Worm (Caenorhabditis elegans) whole organism, young adult: ENCODE data around the gene fmil-1.

ENCODE experiments used
- B0035.1 ChIP-seq: sonication (generic microtip); optimal IDR thresholded peaks from 2 replicates; lab custom pipeline; 2016; ENCODE audit warnings: missing genetic modification characterization, mild to moderate bottlenecking, missing compliant biosample characterization, missing genotype, missing genetic modification reagents
- B0261.1 ChIP-seq: sonication (generic microtip); optimal IDR thresholded peaks from 2 replicates; lab custom pipeline; 2016; ENCODE audit warnings: mild to moderate bottlenecking, missing genetic modification characterization, moderate library complexity, missing compliant biosample characterization
- B0336.3 ChIP-seq: fragments of 200-800 bp; sonication (Bioruptor generic); IDR thresholded peaks from 2 replicates; pipeline ENCODE4 v1.3.6; 2022; ENCODE audit warnings: missing genetic modification characterization, missing compliant biosample characterization
- C17E4.6 ChIP-seq: fragments of 200-800 bp; sonication (Bioruptor generic); IDR thresholded peaks from 2 replicates; pipeline ENCODE4 v1.3.6; 2022; ENCODE audit warnings: missing genetic modification reagents, missing genetic modification characterization, missing compliant biosample characterization
- F10E7.11 ChIP-seq: sonication (generic microtip); optimal IDR thresholded peaks from 2 replicates; lab custom pipeline; 2017; ENCODE audit warnings: mild to moderate bottlenecking, missing genetic modification characterization, moderate library complexity, missing compliant biosample characterization
- F37B4.10 ChIP-seq: fragments of 200-800 bp; sonication (Bioruptor generic); IDR thresholded peaks from 2 replicates; pipeline ENCODE4 v1.3.6; 2022; ENCODE audit warnings: missing genetic modification characterization, missing compliant biosample characterization
- F57C9.4 ChIP-seq: sonication (generic microtip); optimal IDR thresholded peaks from 2 replicates; lab custom pipeline; 2017; ENCODE audit warnings: mild to moderate bottlenecking, missing genetic modification characterization, missing compliant biosample characterization
- K12H6.12 ChIP-seq: fragments of 200-800 bp; sonication (Bioruptor generic); optimal IDR thresholded peaks from 2 replicates; lab custom pipeline; 2018; ENCODE audit warnings: mild to moderate bottlenecking, missing genetic modification characterization, missing compliant biosample characterization
- Y53F4B.3 ChIP-seq: fragments of 200-800 bp; sonication (Bioruptor generic); IDR thresholded peaks from 2 replicates; pipeline ENCODE4 v1.3.6; 2022; ENCODE audit warnings: missing genetic modification reagents, missing genetic modification characterization, missing compliant biosample characterization
- athp-1 ChIP-seq: sonication (generic microtip); optimal IDR thresholded peaks from 2 replicates; lab custom pipeline; 2017; ENCODE audit warnings: mild to moderate bottlenecking, missing genetic modification characterization, missing compliant biosample characterization
- attf-5 ChIP-seq: fragments of 200-800 bp; sonication (Bioruptor generic); optimal IDR thresholded peaks from 2 replicates; lab custom pipeline; 2018; ENCODE audit warnings: mild to moderate bottlenecking, missing genetic modification characterization, missing compliant biosample characterization
- attf-6 ChIP-seq: fragments of 200-800 bp; sonication (Bioruptor generic); IDR thresholded peaks from 2 replicates; pipeline ENCODE4 v1.3.6; 2022; ENCODE audit warnings: missing genetic modification reagents, missing genetic modification characterization, missing compliant biosample characterization
- cebp-1 ChIP-seq, 2 experiments: fragments of 200-800 bp in 1 of 2; sonication (Bioruptor generic) in 1 of 2; sonication (generic microtip) in 1 of 2; IDR thresholded peaks in 1 of 2; optimal IDR thresholded peaks in 1 of 2; 2 replicates each; pipeline versions ENCODE4 v1.3.6 to Lab custom; 2017 to 2022; ENCODE audit warnings: missing compliant biosample characterization in 2 of 2, missing genetic modification characterization in 2 of 2, mild to moderate bottlenecking in 1 of 2, missing genetic modification reagents in 1 of 2, moderate library complexity in 1 of 2
- cebp-2 ChIP-seq: fragments of 200-800 bp; sonication (Bioruptor generic); IDR thresholded peaks from 2 replicates; pipeline ENCODE4 v1.3.6; 2022; ENCODE audit warnings: missing genetic modification characterization, missing compliant biosample characterization
- ceh-27 ChIP-seq: fragments of 200-800 bp; sonication (Bioruptor generic); optimal IDR thresholded peaks from 2 replicates; lab custom pipeline; 2018; ENCODE audit warnings: mild to moderate bottlenecking, missing genetic modification characterization, moderate library complexity, missing compliant biosample characterization
- ceh-40 ChIP-seq: fragments of 200-800 bp; sonication (Bioruptor generic); IDR thresholded peaks from 2 replicates; pipeline ENCODE4 v1.3.6; 2022; ENCODE audit warnings: missing genetic modification characterization, missing compliant biosample characterization
- ceh-91 ChIP-seq: fragments of 200-800 bp; sonication (Bioruptor generic); IDR thresholded peaks from 2 replicates; pipeline ENCODE4 v1.3.6; 2022; ENCODE audit warnings: missing genetic modification reagents, missing genetic modification characterization, missing compliant biosample characterization
- chd-7 ChIP-seq: sonication (generic microtip); optimal IDR thresholded peaks from 2 replicates; lab custom pipeline; 2016; ENCODE audit warnings: mild to moderate bottlenecking, missing genetic modification characterization, moderate library complexity, missing compliant biosample characterization
- die-1 ChIP-seq: sonication (generic microtip); optimal IDR thresholded peaks from 2 replicates; lab custom pipeline; 2016; ENCODE audit warnings: missing genotype, mild to moderate bottlenecking, missing genetic modification characterization, missing compliant biosample characterization
- dox-1 ChIP-seq: fragments of 200-800 bp; sonication (Bioruptor generic); IDR thresholded peaks from 2 replicates; pipeline ENCODE4 v1.3.6; 2022; ENCODE audit warnings: missing genetic modification reagents, missing genetic modification characterization, missing compliant biosample characterization
- dpl-1 ChIP-seq: fragments of 150-350 bp; optimal IDR thresholded peaks from 2 replicates; lab custom pipeline; 2014; ENCODE audit warnings: missing biosample characterization, missing genetic modification reagents, missing genetic modification characterization
- ekl-4 ChIP-seq: fragments of 200-800 bp; sonication (Bioruptor generic); IDR thresholded peaks from 2 replicates; pipeline ENCODE4 v1.3.6; 2022; ENCODE audit warnings: missing genetic modification reagents, missing genetic modification characterization, missing compliant biosample characterization
- ets-4 ChIP-seq: fragments of 200-800 bp; sonication (Bioruptor generic); optimal IDR thresholded peaks from 2 replicates; lab custom pipeline; 2018; ENCODE audit warnings: mild to moderate bottlenecking, missing genetic modification characterization, missing compliant biosample characterization
- him-1 ChIP-seq: sonication (generic microtip); optimal IDR thresholded peaks from 2 replicates; lab custom pipeline; 2016; ENCODE audit warnings: missing genotype, missing genetic modification reagents, missing genetic modification characterization, missing compliant biosample characterization
- let-526 ChIP-seq: fragments of 200-800 bp; sonication (Bioruptor generic); IDR thresholded peaks from 2 replicates; pipeline ENCODE4 v1.3.6; 2022; ENCODE audit warnings: missing genetic modification reagents, missing genetic modification characterization, missing compliant biosample characterization
- lin-26 ChIP-seq: fragments of 200-800 bp; sonication (Bioruptor generic); IDR thresholded peaks from 2 replicates; pipeline ENCODE4 v1.3.6; 2022; ENCODE audit warnings: missing genetic modification reagents, missing genetic modification characterization, missing compliant biosample characterization
- lin-54 ChIP-seq: fragments of 200-800 bp; sonication (Bioruptor generic); optimal IDR thresholded peaks from 2 replicates; lab custom pipeline; 2018; ENCODE audit warnings: mild to moderate bottlenecking, missing genetic modification characterization, missing compliant biosample characterization
- lir-1 ChIP-seq: fragments of 200-800 bp; sonication (Bioruptor generic); conservative IDR thresholded peaks from 2 replicates; pipeline ENCODE4 v1.3.6; 2022; ENCODE audit warnings: missing genetic modification reagents, missing genetic modification characterization, missing compliant biosample characterization
- lsy-27 ChIP-seq: sonication (generic microtip); optimal IDR thresholded peaks from 2 replicates; lab custom pipeline; 2017; ENCODE audit warnings: missing genetic modification characterization, mild to moderate bottlenecking, missing compliant biosample characterization, antibody characterized with exemption, missing genotype, borderline replicate concordance; ENCODE audit not compliant: insufficient read depth
- madf-10 ChIP-seq: sonication (generic microtip); optimal IDR thresholded peaks from 2 replicates; lab custom pipeline; 2016; ENCODE audit warnings: mild to moderate bottlenecking, missing genetic modification characterization, missing compliant biosample characterization
- mcd-1 ChIP-seq: fragments of 200-800 bp; sonication (Bioruptor generic); IDR thresholded peaks from 2 replicates; pipeline ENCODE4 v1.3.6; 2022; ENCODE audit warnings: missing genetic modification reagents, missing genetic modification characterization, missing compliant biosample characterization
- mel-28 ChIP-seq: sonication (generic microtip); optimal IDR thresholded peaks from 2 replicates; lab custom pipeline; 2016; ENCODE audit warnings: borderline replicate concordance, mild to moderate bottlenecking, missing genetic modification characterization, missing compliant biosample characterization
- nhr-120 ChIP-seq: fragments of 200-800 bp; sonication (Bioruptor generic); IDR thresholded peaks from 2 replicates; pipeline ENCODE4 v1.3.6; 2022; ENCODE audit warnings: missing genetic modification characterization, missing compliant biosample characterization
- nhr-90 ChIP-seq: sonication (generic microtip); optimal IDR thresholded peaks from 2 replicates; lab custom pipeline; 2016; ENCODE audit warnings: missing genotype, mild to moderate bottlenecking, missing genetic modification characterization, missing compliant biosample characterization
- pbrm-1 ChIP-seq: fragments of 200-800 bp; sonication (Bioruptor generic); IDR thresholded peaks from 2 replicates; pipeline ENCODE4 v1.3.6; 2022; ENCODE audit warnings: missing genetic modification reagents, missing genetic modification characterization, missing compliant biosample characterization
- pha-4 ChIP-seq: fragments of 150-350 bp; sonication (generic microtip); optimal IDR thresholded peaks from 2 replicates; lab custom pipeline; 2014; ENCODE audit warnings: missing biosample characterization, missing genetic modification reagents, missing genetic modification characterization
- repo-1 ChIP-seq: sonication (generic microtip); optimal IDR thresholded peaks from 2 replicates; lab custom pipeline; 2017; ENCODE audit warnings: mild to moderate bottlenecking, missing genetic modification characterization, missing compliant biosample characterization
- sea-2 ChIP-seq: fragments of 200-800 bp; sonication (Bioruptor generic); IDR thresholded peaks from 2 replicates; pipeline ENCODE4 v1.3.6; 2022; ENCODE audit warnings: missing genetic modification characterization, missing compliant biosample characterization
- snpc-1.3 ChIP-seq: sonication (generic microtip); optimal IDR thresholded peaks from 2 replicates; lab custom pipeline; 2017; ENCODE audit warnings: missing genetic modification characterization, mild to moderate bottlenecking, missing compliant biosample characterization, antibody characterized with exemption, moderate library complexity, missing genotype, missing genetic modification reagents; ENCODE audit not compliant: insufficient read depth
- snpc-3.4 ChIP-seq: sonication (generic microtip); optimal IDR thresholded peaks from 2 replicates; lab custom pipeline; 2017; ENCODE audit warnings: missing genetic modification characterization, mild to moderate bottlenecking, missing compliant biosample characterization, antibody characterized with exemption, moderate library complexity, missing genotype, missing genetic modification reagents
- snpc-4 ChIP-seq, 5 experiments: fragments of 150-350 bp in 1 of 5; sonication (generic microtip) in 4 of 5; optimal IDR thresholded peaks; 2 replicates each; lab custom pipeline; 2014 to 2018; ENCODE audit warnings: missing genetic modification characterization in 5 of 5, missing biosample characterization in 3 of 5, antibody characterized with exemption in 2 of 5, mild to moderate bottlenecking in 2 of 5, missing compliant biosample characterization in 2 of 5, missing genotype in 2 of 5, moderate library complexity in 2 of 5, missing genetic modification reagents in 1 of 5
- tbp1 ChIP-seq: fragments of 200-800 bp; sonication (Bioruptor generic); optimal IDR thresholded peaks from 2 replicates; lab custom pipeline; 2018; ENCODE audit warnings: mild to moderate bottlenecking, missing genetic modification characterization, missing compliant biosample characterization
- tbx-9 ChIP-seq: sonication (generic microtip); optimal IDR thresholded peaks from 2 replicates; lab custom pipeline; 2016; ENCODE audit warnings: borderline replicate concordance, missing genetic modification characterization, inconsistent platforms, missing compliant biosample characterization
- unc-130 ChIP-seq: sonication (generic microtip); optimal IDR thresholded peaks from 2 replicates; lab custom pipeline; 2016; ENCODE audit warnings: missing genetic modification reagents, missing genetic modification characterization, missing compliant biosample characterization
- xnd-1 ChIP-seq: sonication (generic microtip); optimal IDR thresholded peaks from 2 replicates; lab custom pipeline; 2016; ENCODE audit warnings: missing genotype, missing genetic modification reagents, missing genetic modification characterization, missing compliant biosample characterization
- zim-3 ChIP-seq: sonication (generic microtip); optimal IDR thresholded peaks from 2 replicates; lab custom pipeline; 2017; ENCODE audit warnings: mild to moderate bottlenecking, missing genetic modification characterization, moderate library complexity, missing compliant biosample characterization
- ztf-6 ChIP-seq: fragments of 200-800 bp; sonication (Bioruptor generic); IDR thresholded peaks from 2 replicates; pipeline ENCODE4 v1.3.6; 2022; ENCODE audit warnings: missing genetic modification reagents, missing genetic modification characterization, missing compliant biosample characterization

Gene fmil-1

ce11 chrIV:3648634-3649240 is 19.8 kb downstream of the fmil-1 start, which contains the start of gene CC8.2 (continued):
- TF ChIP-seq snpc-3.4 (no peak), ets-4 (GFP tag; lab: Kevin White, UChicago) (no peak), snpc-1.3 (tag; lab: Kevin White, UChicago) (no peak), F10E7.11 (no peak), lin-26 (peak; percentile 82), C17E4.6 (GFP tag; lab: Robert Waterston, UW) (no peak), K12H6.12 (tag; lab: Kevin White, UChicago) (no peak), tbp1 (GFP tag; lab: Kevin White, UChicago) (no peak), pha-4 (tag; lab: Kevin White, UChicago) (no peak), F37B4.10 (GFP tag; lab: Robert Waterston, UW) (no peak), ceh-40 (GFP tag; lab: Robert Waterston, UW) (no peak), B0336.3 (peak; percentile 43; the same call in 1 of the 2 replicates), him-1 (tag; lab: Kevin White, UChicago) (no peak), repo-1 (tag; lab: Kevin White, UChicago) (no peak), let-526 (no peak), chd-7 (peak; percentile 18), pbrm-1 (GFP tag; lab: Robert Waterston, UW) (no peak), sea-2 (GFP tag; lab: Robert Waterston, UW) (no peak), B0035.1 (tag; lab: Kevin White, UChicago) (no peak), dpl-1 (GFP tag; lab: Kevin White, UChicago) (peak; percentile 49), ceh-91 (GFP tag; lab: Robert Waterston, UW) (peak; percentile 60), cebp-1 (GFP tag; IDR thresholded peaks at IDR 0.05; lab: Robert Waterston, UW) (no peak), cebp-1 (tag; optimal IDR thresholded peaks at IDR 0.05; lab: Kevin White, UChicago) (peak; percentile 6), tbx-9 (tag; lab: Kevin White, UChicago) (no peak), lsy-27 (no peak), dox-1 (GFP tag; lab: Robert Waterston, UW) (no peak; the same call in 1 of the 2 replicates), zim-3 (no peak), xnd-1 (peak; percentile 63), Y53F4B.3 (GFP tag; lab: Robert Waterston, UW) (no peak), cebp-2 (GFP tag; lab: Robert Waterston, UW) (no peak), lir-1 (no peak), snpc-4 (GFP tag; optimal IDR thresholded peaks at IDR 0.05; lab: Kevin White, UChicago) (no peak), snpc-4 (tag; optimal IDR thresholded peaks at IDR 0.05; lab: Kevin White, UChicago) (no peak), die-1 (no peak), madf-10 (no peak), unc-130 (GFP tag; lab: Kevin White, UChicago) (no peak), ztf-6 (GFP tag; lab: Robert Waterston, UW) (no peak), athp-1 (peak; percentile 43), nhr-90 (no peak), attf-6 (GFP tag; lab: Robert Waterston, UW) (no peak), lin-54 (GFP tag; lab: Kevin White, UChicago) (peak; percentile 3), ekl-4 (GFP tag; lab: Robert Waterston, UW) (peak; percentile 72), F57C9.4 (tag; lab: Kevin White, UChicago) (no peak), nhr-120 (no peak), mel-28 (tag; lab: Kevin White, UChicago) (no peak), attf-5 (GFP tag; lab: Kevin White, UChicago) (no peak), B0261.1 (tag; lab: Kevin White, UChicago) (no peak), ceh-27 (GFP tag; lab: Kevin White, UChicago) (peak; percentile 56), mcd-1 (GFP tag; lab: Robert Waterston, UW) (peak; percentile 57)
